Worm (Caenorhabditis elegans): ENCODE measurements around the gene C45B11.6.

DNA sequence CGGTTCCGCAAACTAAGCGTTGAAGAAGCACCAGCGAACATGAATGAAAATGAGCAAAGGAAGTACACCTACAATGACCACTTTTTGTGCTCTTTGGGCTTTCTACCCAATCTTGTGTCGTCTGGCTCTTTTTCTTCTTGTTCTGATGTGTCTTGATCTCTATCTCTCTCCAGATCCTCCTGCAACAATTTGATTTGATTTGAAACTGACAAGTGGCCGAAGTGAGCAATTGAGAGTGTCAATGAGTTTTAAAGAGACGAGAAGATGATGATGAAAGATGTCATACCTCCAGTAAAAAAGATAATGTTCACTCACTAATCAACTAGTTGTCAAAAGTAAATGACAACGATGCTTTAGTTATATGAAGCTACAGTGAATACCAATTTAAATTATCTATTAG lies 9.1 kb upstream of the C45B11.6 start, which contains the start of gene pptr-2:
- no peak for TF ChIP-seq dve-1 (tag; optimal IDR thresholded peaks at IDR 0.05)
- no peak for TF ChIP-seq fax-1 (tag; optimal IDR thresholded peaks at IDR 0.05)
- TF ChIP-seq nhr-11 (tag; optimal IDR thresholded peaks at IDR 0.05): no peak
- no peak for TF ChIP-seq elt-2 (tag; optimal IDR thresholded peaks at IDR 0.05)
- TF ChIP-seq ceh-9 (tag; optimal IDR thresholded peaks at IDR 0.05): no peak
- TF ChIP-seq ceh-2 (tag; optimal IDR thresholded peaks at IDR 0.05): no peak
- no peak for TF ChIP-seq pqm-1 (tag; optimal IDR thresholded peaks at IDR 0.05)
- TF ChIP-seq tbx-2 (tag; optimal IDR thresholded peaks at IDR 0.05): no peak

Measured in whole organism, late embryonic.